Worm (Caenorhabditis elegans) whole organism, L3 larva: ENCODE measurements around the gene plr-1.

Experiments
- ceh-82 ChIP-seq: fragments of 150-350 bp; optimal IDR thresholded peaks from 2 replicates; lab custom pipeline; 2014; ENCODE audit warnings: missing biosample characterization, missing genetic modification characterization
- nhr-11 ChIP-seq: fragments of 150-350 bp; optimal IDR thresholded peaks from 2 replicates; lab custom pipeline; 2014; ENCODE audit warnings: missing biosample characterization, missing genetic modification characterization
- nhr-67 ChIP-seq: fragments of 150-350 bp; optimal IDR thresholded peaks from 2 replicates; lab custom pipeline; 2014; ENCODE audit warnings: missing biosample characterization, missing genetic modification characterization
- unc-39 ChIP-seq: sonication (generic microtip); optimal IDR thresholded peaks from 4 replicates; lab custom pipeline; 2017; ENCODE audit warnings: missing biosample characterization, missing genetic modification characterization
- unc-62 ChIP-seq: fragments of 150-350 bp; sonication (generic microtip); optimal IDR thresholded peaks from 4 replicates; lab custom pipeline; 2014; ENCODE audit warnings: missing biosample characterization, missing genetic modification reagents, missing genetic modification characterization

DNA sequence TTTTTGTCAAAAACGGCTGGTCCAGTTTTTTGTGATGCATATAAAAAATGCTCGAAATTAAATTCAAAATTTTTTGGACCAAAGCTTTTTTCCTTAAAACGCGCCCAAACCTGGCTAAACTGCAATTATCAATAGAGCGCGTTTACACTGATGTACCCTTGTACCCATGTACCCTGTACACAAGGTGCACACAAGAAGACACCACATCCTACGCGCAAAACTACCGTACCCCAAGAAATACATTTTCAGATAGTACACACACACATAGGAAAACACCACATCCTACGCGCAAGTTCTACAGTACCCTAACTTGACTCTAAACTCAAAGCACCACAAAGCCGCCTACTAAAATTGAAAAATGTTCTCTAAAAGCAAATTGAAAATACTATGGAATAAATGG is 14.7 kb downstream of the plr-1 start:
- TF ChIP-seq nhr-67 (tag; lab: Kevin White, UChicago) (no peak), nhr-11 (tag; lab: Kevin White, UChicago) (no peak), ceh-82 (no peak), unc-62 (no peak), unc-39 (tag; lab: Kevin White, UChicago) (no peak)
